Worm (Caenorhabditis elegans) whole organism, L3 larva: ENCODE measurements around the gene W03A5.6.

ENCODE experiments used
- R02D3.7 ChIP-seq: fragments of 150-350 bp; optimal IDR thresholded peaks from 2 replicates; lab custom pipeline; 2014; ENCODE audit warnings: missing biosample characterization, missing genetic modification characterization
- ZK546.5 ChIP-seq: sonication (generic microtip); optimal IDR thresholded peaks from 2 replicates; lab custom pipeline; 2017; ENCODE audit warnings: missing biosample characterization, missing genetic modification characterization
- aly-2 ChIP-seq: fragments of 150-350 bp; optimal IDR thresholded peaks from 2 replicates; lab custom pipeline; 2014; ENCODE audit warnings: missing biosample characterization, missing genetic modification characterization
- ama-1 ChIP-seq: fragments of 150-350 bp; optimal IDR thresholded peaks from 2 replicates; lab custom pipeline; 2018
- ceh-16 ChIP-seq: sonication (generic microtip); optimal IDR thresholded peaks from 2 replicates; lab custom pipeline; 2017; ENCODE audit warnings: missing biosample characterization, missing genetic modification characterization
- ceh-9 ChIP-seq: sonication (generic microtip); optimal IDR thresholded peaks from 2 replicates; lab custom pipeline; 2018; ENCODE audit warnings: missing biosample characterization, missing genetic modification characterization
- daf-12 ChIP-seq: fragments of 150-350 bp; optimal IDR thresholded peaks from 2 replicates; lab custom pipeline; 2014; ENCODE audit warnings: missing biosample characterization, missing genetic modification reagents, missing genetic modification characterization
- egl-5 ChIP-seq: fragments of 150-350 bp; optimal IDR thresholded peaks from 2 replicates; lab custom pipeline; 2017; ENCODE audit warnings: missing biosample characterization, missing genetic modification reagents, missing genetic modification characterization, inconsistent platforms
- elt-2 ChIP-seq: sonication (generic microtip); optimal IDR thresholded peaks from 2 replicates; lab custom pipeline; 2016; ENCODE audit warnings: missing genetic modification reagents, mild to moderate bottlenecking, missing genetic modification characterization, missing compliant biosample characterization
- elt-3 ChIP-seq, 3 experiments: fragments of 150-350 bp in 1 of 3; sonication (generic microtip) in 2 of 3; optimal IDR thresholded peaks; 2 replicates in 2 of 3; 4 replicates in 1 of 3; lab custom pipeline; 2014 to 2017; ENCODE audit warnings: missing biosample characterization in 3 of 3, missing genetic modification characterization in 3 of 3
- eor-1 ChIP-seq, 2 experiments: fragments of 150-350 bp; optimal IDR thresholded peaks; 2 replicates each; lab custom pipeline; 2014 to 2018; ENCODE audit warnings: missing biosample characterization in 2 of 2, missing genetic modification characterization in 2 of 2
- fkh-2 ChIP-seq: fragments of 150-350 bp; optimal IDR thresholded peaks from 2 replicates; lab custom pipeline; 2014; ENCODE audit warnings: missing biosample characterization, missing genetic modification reagents, missing genetic modification characterization
- hmg-11 ChIP-seq: sonication (generic microtip); optimal IDR thresholded peaks from 2 replicates; lab custom pipeline; 2016; ENCODE audit warnings: missing genetic modification characterization, missing compliant biosample characterization
- jun-1 ChIP-seq: fragments of 150-350 bp; optimal IDR thresholded peaks from 2 replicates; lab custom pipeline; 2014; ENCODE audit warnings: missing biosample characterization, missing genetic modification reagents, missing genetic modification characterization
- lin-15B ChIP-seq: fragments of 150-350 bp; optimal IDR thresholded peaks from 2 replicates; lab custom pipeline; 2014; ENCODE audit warnings: missing biosample characterization, missing genetic modification characterization
- lin-39 ChIP-seq: fragments of 150-350 bp; optimal IDR thresholded peaks from 2 replicates; lab custom pipeline; 2018; ENCODE audit warnings: missing biosample characterization, missing genetic modification reagents, missing genetic modification characterization
- lsy-12 ChIP-seq: sonication (generic microtip); optimal IDR thresholded peaks from 2 replicates; lab custom pipeline; 2016; ENCODE audit warnings: mild to moderate bottlenecking, missing genetic modification characterization, missing compliant biosample characterization
- mml-1 ChIP-seq: fragments of 150-350 bp; sonication (generic microtip); optimal IDR thresholded peaks from 3 replicates; lab custom pipeline; 2014; ENCODE audit warnings: missing biosample characterization, missing genetic modification characterization
- nfya-1 ChIP-seq: sonication (generic microtip); optimal IDR thresholded peaks from 2 replicates; lab custom pipeline; 2017; ENCODE audit warnings: missing genetic modification characterization, mild to moderate bottlenecking, missing compliant biosample characterization, antibody characterized with exemption, moderate library complexity; ENCODE audit not compliant: insufficient read depth
- nhr-11 ChIP-seq: fragments of 150-350 bp; optimal IDR thresholded peaks from 2 replicates; lab custom pipeline; 2014; ENCODE audit warnings: missing biosample characterization, missing genetic modification characterization
- nhr-25 ChIP-seq: sonication (generic microtip); optimal IDR thresholded peaks from 2 replicates; lab custom pipeline; 2017; ENCODE audit warnings: missing biosample characterization, missing genetic modification characterization
- nhr-28 ChIP-seq: fragments of 150-350 bp; optimal IDR thresholded peaks from 2 replicates; lab custom pipeline; 2014; ENCODE audit warnings: missing biosample characterization, missing genetic modification characterization
- nhr-67 ChIP-seq: fragments of 150-350 bp; optimal IDR thresholded peaks from 2 replicates; lab custom pipeline; 2014; ENCODE audit warnings: missing biosample characterization, missing genetic modification characterization
- nhr-76 ChIP-seq: fragments of 150-350 bp; sonication (generic microtip); optimal IDR thresholded peaks from 5 replicates; lab custom pipeline; 2014; ENCODE audit warnings: missing biosample characterization, missing genetic modification characterization
- pha-4 ChIP-seq: fragments of 150-350 bp; optimal IDR thresholded peaks from 2 replicates; lab custom pipeline; 2014; ENCODE audit warnings: missing biosample characterization, missing genetic modification reagents, missing genetic modification characterization
- pqm-1 ChIP-seq: fragments of 150-350 bp; optimal IDR thresholded peaks from 2 replicates; lab custom pipeline; 2017; ENCODE audit warnings: missing biosample characterization, missing genetic modification characterization, inconsistent platforms
- sea-2 ChIP-seq: fragments of 150-350 bp; sonication (generic microtip); optimal IDR thresholded peaks from 4 replicates; lab custom pipeline; 2014; ENCODE audit warnings: missing biosample characterization, missing genetic modification reagents, missing genetic modification characterization
- skn-1 ChIP-seq: fragments of 150-350 bp; optimal IDR thresholded peaks from 2 replicates; lab custom pipeline; 2014; ENCODE audit warnings: missing biosample characterization, missing genetic modification characterization
- snpc-4 ChIP-seq: fragments of 150-350 bp; optimal IDR thresholded peaks from 2 replicates; lab custom pipeline; 2014; ENCODE audit warnings: missing biosample characterization, missing genetic modification characterization
- tbx-2 ChIP-seq: sonication (generic microtip); optimal IDR thresholded peaks from 2 replicates; lab custom pipeline; 2016; ENCODE audit warnings: mild to moderate bottlenecking, missing genetic modification characterization, missing compliant biosample characterization
- unc-39 ChIP-seq: sonication (generic microtip); optimal IDR thresholded peaks from 4 replicates; lab custom pipeline; 2017; ENCODE audit warnings: missing biosample characterization, missing genetic modification characterization
- unc-62 ChIP-seq: fragments of 150-350 bp; sonication (generic microtip); optimal IDR thresholded peaks from 4 replicates; lab custom pipeline; 2014; ENCODE audit warnings: missing biosample characterization, missing genetic modification reagents, missing genetic modification characterization
- zag-1 ChIP-seq: fragments of 150-350 bp; optimal IDR thresholded peaks from 2 replicates; lab custom pipeline; 2014; ENCODE audit warnings: missing biosample characterization, missing genetic modification characterization
- ztf-11 ChIP-seq: fragments of 150-350 bp; optimal IDR thresholded peaks from 2 replicates; lab custom pipeline; 2014; ENCODE audit warnings: missing biosample characterization, missing genetic modification characterization
- ztf-4 ChIP-seq: fragments of 150-350 bp; optimal IDR thresholded peaks from 2 replicates; lab custom pipeline; 2014; ENCODE audit warnings: missing biosample characterization, missing genetic modification characterization

The W03A5.6 gene

ce11 chrIII:5406314-5406713 is 34.1 kb downstream of the W03A5.6 start:
- TF ChIP-seq pha-4 (tag; lab: Kevin White, UChicago) (no peak), nhr-28 (tag; lab: Kevin White, UChicago) (no peak), nhr-76 (tag; lab: Kevin White, UChicago) (no peak), ceh-9 (tag; lab: Kevin White, UChicago) (no peak), fkh-2 (tag; lab: Kevin White, UChicago) (no peak), elt-2 (tag; lab: Kevin White, UChicago) (no peak), eor-1 (tag; optimal IDR thresholded peaks at IDR 0.05; lab: Kevin White, UChicago) (no peak), zag-1 (tag; lab: Kevin White, UChicago) (no peak), nfya-1 (no peak)

- peak; percentile 47 for TF ChIP-seq nhr-25
- no peak for TF ChIP-seq ztf-4
- no peak for TF ChIP-seq mml-1 (tag; lab: Kevin White, UChicago)
- TF ChIP-seq lin-15B, result peak; percentile 68
- TF ChIP-seq nfya-1, result peak; percentile 79
- no peak for TF ChIP-seq elt-3 (tag; optimal IDR thresholded peaks at IDR 0.05; lab: Kevin White, UChicago)
- no peak for TF ChIP-seq lsy-12
- no peak for TF ChIP-seq sea-2 (GFP tag; lab: Kevin White, UChicago)
- TF ChIP-seq daf-12 (tag; lab: Kevin White, UChicago), result no peak
- no peak for TF ChIP-seq skn-1 (tag; lab: Kevin White, UChicago)
- TF ChIP-seq unc-62 (GFP tag; lab: Kevin White, UChicago), result no peak
- TF ChIP-seq R02D3.7 (tag; lab: Kevin White, UChicago), result no peak
- TF ChIP-seq jun-1 (tag; lab: Kevin White, UChicago), result no peak
- TF ChIP-seq pha-4 (tag; lab: Kevin White, UChicago), result peak; percentile 62
- no peak for TF ChIP-seq zag-1 (tag; lab: Kevin White, UChicago)
- TF ChIP-seq pqm-1 (tag; lab: Kevin White, UChicago), result no peak
- peak; percentile 30 for TF ChIP-seq lin-39 (tag; lab: Kevin White, UChicago)
- peak; percentile 41 for TF ChIP-seq elt-2 (tag; lab: Kevin White, UChicago)
- TF ChIP-seq hmg-11 (tag; lab: Kevin White, UChicago), result peak; percentile 34
- TF ChIP-seq, all 47 proteins: peak for 7
Measured at ce11 chrIII:5405628-5406084, 34.8 kb downstream of the W03A5.6 start, which contains the start of the genes W03A5.2 and Y32H12A.8. TSS of gene W03A5.2 (plus strand) at chrIII:5406034. TSS of gene Y32H12A.8 (minus strand) at chrIII:5406037.

- TF ChIP-seq ztf-4 (no peak), pqm-1 (tag; lab: Kevin White, UChicago) (no peak), unc-62 (GFP tag; lab: Kevin White, UChicago) (no peak), lsy-12 (no peak), nhr-11 (no peak), snpc-4 (tag; lab: Kevin White, UChicago) (no peak), sea-2 (GFP tag; lab: Kevin White, UChicago) (no peak), ceh-16 (no peak), aly-2 (tag; lab: Kevin White, UChicago) (no peak), ama-1 (lab: Kevin White, UChicago) (no peak), hmg-11 (tag; lab: Kevin White, UChicago) (no peak), tbx-2 (tag; lab: Kevin White, UChicago) (no peak), ZK546.5 (tag; lab: Kevin White, UChicago) (no peak), fkh-2 (tag; lab: Kevin White, UChicago) (no peak), ceh-9 (tag; lab: Kevin White, UChicago) (no peak), lin-39 (tag; lab: Kevin White, UChicago) (no peak)
Measured at ce11 chrIII:5404998-5405397, 35.4 kb downstream of the W03A5.6 start.

ce11 chrIII:5402419-5402818 is 38.0 kb downstream of the W03A5.6 start:
- TF ChIP-seq ztf-11 (tag; lab: Kevin White, UChicago) (no peak), lsy-12 (no peak), nhr-76 (tag; lab: Kevin White, UChicago) (no peak), sea-2 (GFP tag; lab: Kevin White, UChicago) (no peak), nhr-67 (tag; lab: Kevin White, UChicago) (no peak), lin-15B (no peak), fkh-2 (tag; lab: Kevin White, UChicago) (no peak), ztf-4 (no peak), hmg-11 (tag; lab: Kevin White, UChicago) (no peak)

DNA sequence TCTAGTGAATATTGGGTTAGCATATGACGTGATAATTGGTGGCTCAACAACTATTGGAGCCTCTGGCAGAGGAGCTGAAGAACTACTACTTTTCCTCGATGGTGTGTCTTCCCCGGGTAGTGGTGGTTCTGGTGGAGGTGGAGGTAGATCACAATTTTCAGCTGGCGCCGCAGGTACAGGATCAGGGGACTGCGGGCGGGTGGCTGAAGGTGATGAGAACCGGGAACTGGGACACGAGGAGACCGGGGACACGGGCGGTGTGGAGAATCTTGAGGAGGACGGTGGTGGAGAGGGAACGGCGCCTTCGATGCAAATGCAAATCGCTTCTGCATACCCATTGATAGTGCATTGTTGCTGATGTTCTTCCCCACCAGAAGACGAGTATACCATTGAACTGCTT is 44.7 kb downstream of the W03A5.6 start:
- no peak for TF ChIP-seq skn-1 (tag; lab: Kevin White, UChicago)
- TF ChIP-seq egl-5 (tag; lab: Kevin White, UChicago), result no peak
- no peak for TF ChIP-seq unc-39
- no peak for TF ChIP-seq elt-3 (tag; optimal IDR thresholded peaks at IDR 0.05; lab: Kevin White, UChicago)
- no peak for TF ChIP-seq zag-1 (tag; lab: Kevin White, UChicago)
- TF ChIP-seq ama-1 (lab: Kevin White, UChicago), result no peak
- TF ChIP-seq, all 47 proteins: peak for 0
